Worm (Caenorhabditis elegans): ENCODE data around the gene unc-25.

Gene unc-25

ce11 chrIII:12925947-12926607 is 16.4 kb upstream of the unc-25 start, which contains the start of the genes npp-25 and mrps-10:
TSS of gene npp-25 (minus strand) at chrIII:12925997.
TSS of gene mrps-10 (plus strand) at chrIII:12926557.
- TF ChIP-seq hpl-2 (GFP tag; optimal IDR thresholded peaks at IDR 0.05) (no peak), lsy-2 (tag; optimal IDR thresholded peaks at IDR 0.05) (peak; percentile 44 to 78), tbx-2 (tag; optimal IDR thresholded peaks at IDR 0.05) (peak; percentile 1), nhr-71 (tag; optimal IDR thresholded peaks at IDR 0.05) (peak; percentile 29), xbp-1 (tag; optimal IDR thresholded peaks at IDR 0.05) (peak; percentile 31), lin-35 (GFP tag; optimal IDR thresholded peaks at IDR 0.05) (peak; percentile 40 to 43), blmp-1 (tag; optimal IDR thresholded peaks at IDR 0.05) (peak; percentile 17), sox-4 (tag; optimal IDR thresholded peaks at IDR 0.05) (no peak), snu-23 (GFP tag; optimal IDR thresholded peaks at IDR 0.05) (peak; percentile 25), fkh-8 (tag; optimal IDR thresholded peaks at IDR 0.05) (peak; percentile 44), efl-1 (optimal IDR thresholded peaks at IDR 0.05) (peak; percentile 28 to 57), efl-1 (GFP tag; optimal IDR thresholded peaks at IDR 0.05 in 1 of 2) (peak; percentile 57 to 91), F16B12.6 (tag; optimal IDR thresholded peaks at IDR 0.05) (peak; percentile 82), dsc-1 (tag; optimal IDR thresholded peaks at IDR 0.05) (peak; percentile 41), mep-1 (tag; optimal IDR thresholded peaks at IDR 0.05) (peak; percentile 28), unc-86 (tag; optimal IDR thresholded peaks at IDR 0.05) (peak; percentile 7), mab-9 (GFP tag; IDR thresholded peaks at IDR 0.05) (no peak), swsn-7 (tag; optimal IDR thresholded peaks at IDR 0.05) (peak; percentile 18), dpl-1 (GFP tag; optimal IDR thresholded peaks at IDR 0.05) (peak; percentile 13 to 51 (median 16)), lin-13 (GFP tag; optimal IDR thresholded peaks at IDR 0.05) (no peak), nhr-47 (tag; optimal IDR thresholded peaks at IDR 0.05) (peak; percentile 53)

- no peak for TF ChIP-seq hpl-2 (GFP tag; optimal IDR thresholded peaks at IDR 0.05)
- TF ChIP-seq ces-1 (GFP tag; optimal IDR thresholded peaks at IDR 0.05) = no peak
- no peak for TF ChIP-seq ztf-11 (tag; optimal IDR thresholded peaks at IDR 0.05)
- TF ChIP-seq sox-4 (tag; optimal IDR thresholded peaks at IDR 0.05) = no peak
- TF ChIP-seq dsc-1 (tag; optimal IDR thresholded peaks at IDR 0.05) = no peak
- no peak for TF ChIP-seq tbx-2 (tag; optimal IDR thresholded peaks at IDR 0.05)
- no peak for TF ChIP-seq elt-3 (tag; optimal IDR thresholded peaks at IDR 0.05)
- TF ChIP-seq nhr-71 (tag; optimal IDR thresholded peaks at IDR 0.05) = no peak
- no peak for TF ChIP-seq alr-1 (tag; optimal IDR thresholded peaks at IDR 0.05; ENCODE audit: borderline replicate concordance)
- TF ChIP-seq fkh-10 (GFP tag; optimal IDR thresholded peaks at IDR 0.05) = no peak
- no peak for TF ChIP-seq mab-9 (GFP tag; IDR thresholded peaks at IDR 0.05)
- TF ChIP-seq nhr-77 (tag; optimal IDR thresholded peaks at IDR 0.05) = no peak
- TF ChIP-seq unc-62 (GFP tag; optimal IDR thresholded peaks at IDR 0.05) = no peak
- no peak for TF ChIP-seq ama-1 (optimal IDR thresholded peaks at IDR 0.05)
- no peak for TF ChIP-seq Y116A8C.19 (tag; optimal IDR thresholded peaks at IDR 0.05; ENCODE audit: borderline replicate concordance)
- TF ChIP-seq mef-2 (tag; optimal IDR thresholded peaks at IDR 0.05) = no peak
- no peak for TF ChIP-seq aly-2 (tag; optimal IDR thresholded peaks at IDR 0.05)
- no peak for TF ChIP-seq C34B4.2 (tag; optimal IDR thresholded peaks at IDR 0.05)
- TF ChIP-seq nhr-84 (tag; optimal IDR thresholded peaks at IDR 0.05) = no peak
- no peak for TF ChIP-seq rnt-1 (tag; optimal IDR thresholded peaks at IDR 0.05)
These were observed 12.9 kb upstream of the unc-25 start, which contains the start of gene Y37D8A.19 for ce11 chrIII:12929573-12929972. TSS of gene Y37D8A.19 (plus strand) at chrIII:12929873.

ce11 chrIII:12931108-12931507 is 11.3 kb upstream of the unc-25 start:
- TF ChIP-seq ceh-63 (GFP tag; optimal IDR thresholded peaks at IDR 0.05) (no peak), dpl-1 (GFP tag; optimal IDR thresholded peaks at IDR 0.05) (no peak), lin-35 (GFP tag; optimal IDR thresholded peaks at IDR 0.05) (no peak), snpc-4 (tag; optimal IDR thresholded peaks at IDR 0.05) (no peak), grh-1 (GFP tag; IDR thresholded peaks at IDR 0.05) (0 out of 2 replicates have a peak, but pooled peaks have one; percentile 16), efl-1 (optimal IDR thresholded peaks at IDR 0.05) (no peak), efl-1 (GFP tag; optimal IDR thresholded peaks at IDR 0.05 in 1 of 2) (peak in 1 of 2 experiments; percentile 22)
